Fruit fly (Drosophila melanogaster) whole organism, embryonic: ENCODE results near the gene CG34297.

Experiments
- CG10209 ChIP-seq: fragments of 200-800 bp; sonication (Bioruptor generic); optimal IDR thresholded peaks from 3 replicates; lab custom pipeline; 2017; ENCODE audit warnings: missing biosample characterization, mild to moderate bottlenecking, missing genetic modification characterization, missing genetic modification reagents
- CG10959 ChIP-seq: fragments of 200-800 bp; sonication (Bioruptor generic); IDR thresholded peaks from 2 replicates; pipeline ENCODE4 v1.3.6; 2022; ENCODE audit warnings: missing biosample characterization, missing genetic modification characterization
- CG11093 ChIP-seq: fragments of 200-800 bp; sonication (Bioruptor generic); IDR thresholded peaks from 3 replicates; pipeline ENCODE4 v1.3.6; 2022; ENCODE audit warnings: missing biosample characterization, missing genetic modification characterization
- CG11398 ChIP-seq: fragments of 200-800 bp; sonication (Bioruptor generic); optimal IDR thresholded peaks from 2 replicates; lab custom pipeline; 2016; ENCODE audit warnings: missing biosample characterization, missing genetic modification characterization
- CG12299 ChIP-seq: fragments of 200-800 bp; sonication (Bioruptor generic); optimal IDR thresholded peaks from 2 replicates; lab custom pipeline; 2018; ENCODE audit warnings: missing biosample characterization, mild to moderate bottlenecking, missing genetic modification characterization
- CG12391 ChIP-seq: fragments of 200-800 bp; sonication (Bioruptor generic); optimal IDR thresholded peaks from 3 replicates; lab custom pipeline; 2018; ENCODE audit warnings: missing biosample characterization, mild to moderate bottlenecking, missing genetic modification characterization, moderate library complexity
- CG15696 ChIP-seq: fragments of 200-800 bp; sonication (Bioruptor generic); optimal IDR thresholded peaks from 2 replicates; lab custom pipeline; 2019; ENCODE audit warnings: missing biosample characterization, mild to moderate bottlenecking, missing genetic modification characterization, moderate library complexity
- CG17359 ChIP-seq: fragments of 200-800 bp; sonication (Bioruptor generic); optimal IDR thresholded peaks from 3 replicates; lab custom pipeline; 2018; ENCODE audit warnings: missing biosample characterization, mild to moderate bottlenecking, missing genetic modification characterization, moderate library complexity
- CG18011 ChIP-seq: fragments of 200-800 bp; sonication (Bioruptor generic); optimal IDR thresholded peaks from 2 replicates; lab custom pipeline; 2017; ENCODE audit warnings: missing biosample characterization, missing genetic modification characterization, mild to moderate bottlenecking, moderate library complexity, missing genotype
- CG2120 ChIP-seq: fragments of 200-800 bp; sonication (Bioruptor generic); optimal IDR thresholded peaks from 3 replicates; lab custom pipeline; 2016; ENCODE audit warnings: missing biosample characterization, missing genetic modification characterization
- CG4360 ChIP-seq: fragments of 200-800 bp; sonication (Bioruptor generic); IDR thresholded peaks from 2 replicates; pipeline ENCODE4 v1.3.6; 2022; ENCODE audit warnings: missing biosample characterization, missing genetic modification characterization
- CG6765 ChIP-seq: fragments of 200-800 bp; sonication (Bioruptor generic); optimal IDR thresholded peaks from 3 replicates; lab custom pipeline; 2017; ENCODE audit warnings: missing biosample characterization, mild to moderate bottlenecking, missing genetic modification characterization
- CG6791 ChIP-seq: fragments of 200-800 bp; sonication (Bioruptor generic); IDR thresholded peaks from 3 replicates; pipeline ENCODE4 v1.3.6; 2022; ENCODE audit warnings: missing biosample characterization, missing genetic modification characterization; ENCODE audit not compliant: partially characterized antibody
- CG6854 ChIP-seq: fragments of 200-800 bp; sonication (Bioruptor generic); optimal IDR thresholded peaks from 3 replicates; lab custom pipeline; 2017; ENCODE audit warnings: missing biosample characterization, mild to moderate bottlenecking, missing genetic modification characterization
- CG8388 ChIP-seq: fragments of 200-800 bp; sonication (Bioruptor generic); optimal IDR thresholded peaks from 2 replicates; lab custom pipeline; 2019; ENCODE audit warnings: missing biosample characterization, mild to moderate bottlenecking, missing genetic modification characterization, moderate library complexity
- CkIIα-i1 ChIP-seq: fragments of 200-800 bp; sonication (Bioruptor generic); IDR thresholded peaks from 2 replicates; pipeline ENCODE4 v1.3.6; 2022; ENCODE audit warnings: missing biosample characterization, missing genetic modification characterization
- Dref ChIP-seq: fragments of 200-800 bp; sonication (Bioruptor generic); IDR thresholded peaks from 2 replicates; pipeline ENCODE4 v1.3.6; 2022; ENCODE audit warnings: missing biosample characterization, missing genetic modification characterization
- Gug ChIP-seq: fragments of 200-800 bp; sonication (Bioruptor generic); IDR thresholded peaks from 4 replicates; pipeline ENCODE4 v1.3.6; 2022; ENCODE audit warnings: missing biosample characterization, missing genetic modification characterization
- HLH3B ChIP-seq: fragments of 200-800 bp; sonication (Bioruptor generic); IDR thresholded peaks from 2 replicates; pipeline ENCODE4 v1.3.6; 2022; ENCODE audit warnings: missing biosample characterization, missing genetic modification characterization
- Hey ChIP-seq: fragments of 200-800 bp; sonication (Bioruptor generic); optimal IDR thresholded peaks from 3 replicates; lab custom pipeline; 2018; ENCODE audit warnings: missing biosample characterization, mild to moderate bottlenecking, missing genetic modification characterization
- Hmx ChIP-seq: fragments of 200-800 bp; sonication (Bioruptor generic); optimal IDR thresholded peaks from 2 replicates; lab custom pipeline; 2016; ENCODE audit warnings: missing biosample characterization, missing genetic modification characterization
- Hr51 ChIP-seq, 2 experiments: fragments of 200-800 bp; sonication (Bioruptor generic); optimal IDR thresholded peaks; 2 replicates in 1 of 2; 3 replicates in 1 of 2; lab custom pipeline; 2016 to 2018; ENCODE audit warnings: missing biosample characterization in 2 of 2, missing genetic modification characterization in 2 of 2, mild to moderate bottlenecking in 1 of 2, moderate library complexity in 1 of 2
- NFAT ChIP-seq: fragments of 200-800 bp; sonication (Bioruptor generic); IDR thresholded peaks from 2 replicates; pipeline ENCODE4 v1.3.6; 2022; ENCODE audit warnings: missing biosample characterization, missing genetic modification characterization
- Poxn ChIP-seq: fragments of 200-800 bp; sonication (Bioruptor generic); IDR thresholded peaks from 2 replicates; pipeline ENCODE4 v1.3.6; 2022; ENCODE audit warnings: missing biosample characterization, missing genetic modification characterization
- Six4 ChIP-seq: fragments of 200-800 bp; sonication (Bioruptor generic); optimal IDR thresholded peaks from 2 replicates; lab custom pipeline; 2016; ENCODE audit warnings: missing biosample characterization, missing genetic modification characterization
- Xrp1 ChIP-seq: fragments of 200-800 bp; sonication (Bioruptor generic); IDR thresholded peaks from 2 replicates; pipeline ENCODE4 v1.3.6; 2022; ENCODE audit warnings: missing biosample characterization, missing genetic modification characterization
- abd-A ChIP-seq: fragments of 200-800 bp; sonication (Bioruptor generic); optimal IDR thresholded peaks from 3 replicates; lab custom pipeline; 2019; ENCODE audit warnings: missing biosample characterization, mild to moderate bottlenecking, missing genetic modification characterization, moderate library complexity
- ase ChIP-seq: fragments of 200-800 bp; sonication (Bioruptor generic); IDR thresholded peaks from 3 replicates; pipeline ENCODE4 v1.3.6; 2022; ENCODE audit warnings: missing biosample characterization, missing genetic modification characterization
- bcd ChIP-seq: fragments of 200-800 bp; sonication (Bioruptor generic); optimal IDR thresholded peaks from 2 replicates; lab custom pipeline; 2017; ENCODE audit warnings: missing biosample characterization, mild to moderate bottlenecking, missing genetic modification characterization
- bowl ChIP-seq: fragments of 200-800 bp; sonication (Bioruptor generic); IDR thresholded peaks from 2 replicates; pipeline ENCODE4 v1.3.6; 2022; ENCODE audit warnings: missing biosample characterization, missing genetic modification characterization
- chif ChIP-seq, 2 experiments: fragments of 200-800 bp; sonication (Bioruptor generic); optimal IDR thresholded peaks; 3 replicates each; lab custom pipeline; 2016; ENCODE audit warnings: missing biosample characterization in 2 of 2, missing genetic modification characterization in 2 of 2
- croc ChIP-seq: fragments of 200-800 bp; sonication (Bioruptor generic); conservative IDR thresholded peaks from 3 replicates; pipeline ENCODE4 v1.3.6; 2022; ENCODE audit warnings: missing biosample characterization, missing genetic modification characterization
- dmrt11E ChIP-seq: fragments of 200-800 bp; sonication (Bioruptor generic); optimal IDR thresholded peaks from 3 replicates; lab custom pipeline; 2018; ENCODE audit warnings: missing biosample characterization, mild to moderate bottlenecking, missing genetic modification characterization, moderate library complexity
- ftz-f1 ChIP-seq: fragments of 200-800 bp; sonication (Bioruptor generic); optimal IDR thresholded peaks from 2 replicates; lab custom pipeline; 2016; ENCODE audit warnings: missing biosample characterization, missing genetic modification characterization
- ind ChIP-seq: fragments of 200-800 bp; sonication (Bioruptor generic); optimal IDR thresholded peaks from 3 replicates; lab custom pipeline; 2016; ENCODE audit warnings: missing biosample characterization, missing genetic modification characterization
- kah ChIP-seq: fragments of 200-800 bp; sonication (Bioruptor generic); optimal IDR thresholded peaks from 2 replicates; lab custom pipeline; 2018; ENCODE audit warnings: missing biosample characterization, mild to moderate bottlenecking, missing genetic modification characterization
- mirr ChIP-seq: fragments of 200-800 bp; sonication (Bioruptor generic); optimal IDR thresholded peaks from 3 replicates; lab custom pipeline; 2018; ENCODE audit warnings: missing biosample characterization, mild to moderate bottlenecking, missing genetic modification characterization
- otp ChIP-seq: fragments of 200-800 bp; sonication (Bioruptor generic); IDR thresholded peaks from 3 replicates; pipeline ENCODE4, ENCODE4 v1.3.6; 2022; ENCODE audit warnings: missing biosample characterization, missing genetic modification characterization
- pan ChIP-seq, 4 experiments: fragments of >200 bp in 3 of 4; fragments of 200-800 bp in 1 of 4; sonication (Bioruptor generic) in 1 of 4; optimal IDR thresholded peaks in 3 of 4; IDR thresholded peaks in 1 of 4; 2 replicates each; pipeline versions ENCODE4 v1.3.6 to Lab custom; 2017 to 2022; ENCODE audit warnings: missing biosample characterization in 2 of 4, missing genetic modification characterization in 2 of 4, mixed read lengths in 1 of 4
- pum ChIP-seq: fragments of 200-800 bp; sonication (Bioruptor generic); optimal IDR thresholded peaks from 2 replicates; lab custom pipeline; 2016; ENCODE audit warnings: missing biosample characterization, missing genetic modification characterization
- run ChIP-seq: fragments of 200-800 bp; sonication (Bioruptor generic); optimal IDR thresholded peaks from 3 replicates; lab custom pipeline; 2018; ENCODE audit warnings: missing biosample characterization, mild to moderate bottlenecking, missing genetic modification characterization
- slbo ChIP-seq: fragments of 200-800 bp; sonication (Bioruptor generic); IDR thresholded peaks from 2 replicates; pipeline ENCODE4 v1.3.6; 2022; ENCODE audit warnings: missing biosample characterization, missing genetic modification characterization
- so ChIP-seq: fragments of 200-800 bp; sonication (Bioruptor generic); IDR thresholded peaks from 3 replicates; pipeline ENCODE4 v1.3.6; 2022; ENCODE audit warnings: missing biosample characterization, missing genetic modification characterization
- ssp ChIP-seq: fragments of 200-800 bp; sonication (Bioruptor generic); IDR thresholded peaks from 2 replicates; pipeline ENCODE4 v1.3.6; 2022; ENCODE audit warnings: missing biosample characterization, missing genetic modification characterization
- stwl ChIP-seq: fragments of 200-800 bp; sonication (Bioruptor generic); optimal IDR thresholded peaks from 3 replicates; lab custom pipeline; 2018; ENCODE audit warnings: missing biosample characterization, mild to moderate bottlenecking, missing genetic modification characterization, moderate library complexity
- toy ChIP-seq: fragments of 200-800 bp; sonication (Bioruptor generic); IDR thresholded peaks from 2 replicates; pipeline ENCODE4 v1.3.6; 2022; ENCODE audit warnings: missing biosample characterization, missing genetic modification characterization
- ttk ChIP-seq: fragments of 200-800 bp; sonication (Bioruptor generic); IDR thresholded peaks from 2 replicates; pipeline ENCODE4 v2.1.2; 2022; ENCODE audit warnings: missing biosample characterization, missing genetic modification characterization
- twi ChIP-seq: fragments of 200-800 bp; optimal IDR thresholded peaks from 2 replicates; lab custom pipeline; 2019; ENCODE audit warnings: missing biosample characterization, mild to moderate bottlenecking, missing genetic modification characterization, moderate library complexity
- vnd ChIP-seq: fragments of 200-800 bp; sonication (Bioruptor generic); IDR thresholded peaks from 3 replicates; pipeline ENCODE4 v1.3.6; 2022; ENCODE audit warnings: missing biosample characterization, missing genetic modification characterization; ENCODE audit not compliant: partially characterized antibody

Gene CG34297

dm6 chr3R:6791189-6791886, 43.5 kb upstream of the CG34297 start, which contains the start of gene Dfd (continued):
- TF ChIP-seq run (tag; lab: Kevin White, UChicago) (peak; percentile 99), CG17359 (tag; lab: Kevin White, UChicago) (no peak), stwl (no peak), abd-A (no peak), croc (no peak), NFAT (GFP tag; lab: Robert Waterston, UW) (no peak), CG11093 (GFP tag; lab: Robert Waterston, UW) (no peak), CG15696 (tag; lab: Kevin White, UChicago) (peak; percentile 27), ssp (no peak), Xrp1 (GFP tag; lab: Robert Waterston, UW) (peak; percentile 62; the same call in 1 of the 2 replicates), CG10209 (peak; percentile 20), CG2120 (peak; percentile 35), CkIIα-i1 (GFP tag; lab: Robert Waterston, UW) (no peak), Gug (GFP tag; lab: Robert Waterston, UW) (no peak), ind (GFP tag; lab: Kevin White, UChicago) (peak; percentile 23), dmrt11E (tag; lab: Kevin White, UChicago) (peak; percentile 78), ttk (GFP tag; lab: Robert Waterston, UW) (peak; percentile 40; the same call in 1 of the 2 replicates), CG12391 (tag; lab: Kevin White, UChicago) (no peak), Hey (tag; lab: Kevin White, UChicago) (peak; percentile 51), so (GFP tag; lab: Robert Waterston, UW) (0 out of 3 replicates have a peak, but pooled peaks have one; percentile 14), mirr (GFP tag; lab: Kevin White, UChicago) (no peak), CG10959 (GFP tag; lab: Robert Waterston, UW) (no peak; the same call in 1 of the 2 replicates), pan (optimal IDR thresholded peaks at IDR 0.05; lab: Kevin White, UChicago) (no peak), pan (GFP tag; optimal IDR thresholded peaks at IDR 0.05 in 1 of 2, IDR thresholded peaks at IDR 0.05 in 1 of 2) (no peak), twi (tag; lab: Kevin White, UChicago) (peak; percentile 84), Six4 (GFP tag; lab: Kevin White, UChicago) (peak; percentile 38), Poxn (GFP tag; lab: Robert Waterston, UW) (no peak), CG6854 (GFP tag; lab: Kevin White, UChicago) (no peak), CG11398 (GFP tag; lab: Kevin White, UChicago) (no peak), HLH3B (GFP tag; lab: Robert Waterston, UW) (peak; percentile 55), CG8388 (GFP tag; lab: Kevin White, UChicago) (peak; percentile 42), chif (GFP tag; optimal IDR thresholded peaks at IDR 0.05; lab: Kevin White, UChicago) (no peak), bcd (GFP tag; lab: Kevin White, UChicago) (peak; percentile 55), bowl (no peak), CG4360 (GFP tag; lab: Robert Waterston, UW) (0 out of 2 replicates have a peak, but pooled peaks have one; percentile 21), CG12299 (no peak), ase (GFP tag; lab: Robert Waterston, UW) (peak; percentile 28; the same call in 1 of the 3 replicates), toy (no peak), CG6765 (GFP tag; lab: Kevin White, UChicago) (no peak), kah (GFP tag; lab: Kevin White, UChicago) (no peak), Hr51 (GFP tag; optimal IDR thresholded peaks at IDR 0.05; lab: Kevin White, UChicago) (no peak), ftz-f1 (peak; percentile 92), otp (GFP tag; lab: Robert Waterston, UW) (0 out of 3 replicates have a peak, but pooled peaks have one; percentile 29), CG6791 (GFP tag; lab: Robert Waterston, UW) (peak; percentile 50; the same call in 1 of the 3 replicates), pum (no peak), CG18011 (GFP tag; lab: Kevin White, UChicago) (no peak), Hmx (no peak), Dref (no peak), slbo (peak; percentile 69), vnd (GFP tag; lab: Robert Waterston, UW) (no peak)
